Worm (Caenorhabditis elegans) whole organism, late embryonic: ENCODE results near the gene Y62F5A.12.

Experiments
- C08G9.2 ChIP-seq: sonication (generic microtip); optimal IDR thresholded peaks from 2 replicates; lab custom pipeline; 2016; ENCODE audit warnings: mild to moderate bottlenecking, missing genetic modification characterization, moderate library complexity, missing compliant biosample characterization
- F13H6.1 ChIP-seq: sonication (generic microtip); optimal IDR thresholded peaks from 2 replicates; lab custom pipeline; 2016; ENCODE audit warnings: missing genetic modification characterization, missing compliant biosample characterization
- K02D7.2 ChIP-seq: sonication (generic microtip); optimal IDR thresholded peaks from 2 replicates; lab custom pipeline; 2017; ENCODE audit warnings: mild to moderate bottlenecking, missing genetic modification characterization, missing compliant biosample characterization
- K09A11.1 ChIP-seq: sonication (generic microtip); optimal IDR thresholded peaks from 2 replicates; lab custom pipeline; 2017; ENCODE audit warnings: antibody characterized with exemption, mild to moderate bottlenecking, missing genetic modification characterization, missing compliant biosample characterization; ENCODE audit not compliant: insufficient read depth
- Y22D7AL.16 ChIP-seq: sonication (generic microtip); optimal IDR thresholded peaks from 2 replicates; lab custom pipeline; 2016; ENCODE audit warnings: missing genetic modification characterization, missing compliant biosample characterization
- ahr-1 ChIP-seq: sonication (generic microtip); optimal IDR thresholded peaks from 2 replicates; lab custom pipeline; 2016; ENCODE audit warnings: missing genetic modification characterization, missing compliant biosample characterization
- ceh-18 ChIP-seq: sonication (generic microtip); optimal IDR thresholded peaks from 2 replicates; lab custom pipeline; 2016; ENCODE audit warnings: missing genetic modification characterization, missing compliant biosample characterization
- ceh-19 ChIP-seq: fragments of 200-800 bp; sonication (Bioruptor generic); optimal IDR thresholded peaks from 2 replicates; lab custom pipeline; 2018; ENCODE audit warnings: mild to moderate bottlenecking, missing genetic modification characterization, missing compliant biosample characterization
- ceh-2 ChIP-seq: sonication (generic microtip); optimal IDR thresholded peaks from 2 replicates; lab custom pipeline; 2016; ENCODE audit warnings: missing genotype, missing genetic modification characterization, missing compliant biosample characterization
- ceh-22 ChIP-seq: sonication (generic microtip); optimal IDR thresholded peaks from 2 replicates; lab custom pipeline; 2017; ENCODE audit warnings: missing biosample characterization, missing genetic modification characterization
- ceh-24 ChIP-seq: sonication (generic microtip); optimal IDR thresholded peaks from 2 replicates; lab custom pipeline; 2016; ENCODE audit warnings: mild to moderate bottlenecking, missing genetic modification characterization, missing compliant biosample characterization
- ceh-31 ChIP-seq: sonication (generic microtip); optimal IDR thresholded peaks from 2 replicates; lab custom pipeline; 2016; ENCODE audit warnings: missing genetic modification characterization, missing compliant biosample characterization
- ceh-45 ChIP-seq: fragments of 200-800 bp; sonication (Bioruptor generic); IDR thresholded peaks from 2 replicates; pipeline ENCODE4 v1.3.6; 2022; ENCODE audit warnings: missing genetic modification reagents, missing genetic modification characterization, missing compliant biosample characterization
- dmd-4 ChIP-seq: sonication (generic microtip); optimal IDR thresholded peaks from 2 replicates; lab custom pipeline; 2016; ENCODE audit warnings: borderline replicate concordance, missing genetic modification characterization, missing compliant biosample characterization
- dve-1 ChIP-seq: sonication (generic microtip); optimal IDR thresholded peaks from 2 replicates; lab custom pipeline; 2017; ENCODE audit warnings: antibody characterized with exemption, mild to moderate bottlenecking, missing genetic modification characterization, missing compliant biosample characterization
- elt-2 ChIP-seq: sonication (generic microtip); optimal IDR thresholded peaks from 2 replicates; lab custom pipeline; 2016; ENCODE audit warnings: missing genetic modification reagents, missing genetic modification characterization, missing compliant biosample characterization
- fax-1 ChIP-seq: sonication (generic microtip); optimal IDR thresholded peaks from 2 replicates; lab custom pipeline; 2016; ENCODE audit warnings: missing genotype, missing genetic modification characterization, missing compliant biosample characterization
- hlh-15 ChIP-seq: sonication (generic microtip); optimal IDR thresholded peaks from 2 replicates; lab custom pipeline; 2016; ENCODE audit warnings: missing genetic modification characterization, missing compliant biosample characterization
- hlh-30 ChIP-seq: sonication (generic microtip); optimal IDR thresholded peaks from 2 replicates; lab custom pipeline; 2017; ENCODE audit warnings: antibody characterized with exemption, missing genetic modification characterization, missing compliant biosample characterization; ENCODE audit not compliant: insufficient read depth
- hlh-8 ChIP-seq: sonication (generic microtip); optimal IDR thresholded peaks from 2 replicates; lab custom pipeline; 2016; ENCODE audit warnings: missing genotype, missing genetic modification characterization, missing compliant biosample characterization
- lim-6 ChIP-seq: sonication (generic microtip); optimal IDR thresholded peaks from 2 replicates; lab custom pipeline; 2016; ENCODE audit warnings: missing genetic modification characterization, missing compliant biosample characterization
- lin-11 ChIP-seq: fragments of 200-800 bp; sonication (Bioruptor generic); optimal IDR thresholded peaks from 2 replicates; lab custom pipeline; 2018; ENCODE audit warnings: mild to moderate bottlenecking, missing genetic modification characterization, missing compliant biosample characterization
- madf-2 ChIP-seq: sonication (generic microtip); optimal IDR thresholded peaks from 2 replicates; lab custom pipeline; 2017; ENCODE audit warnings: missing genetic modification characterization, missing compliant biosample characterization
- mec-3 ChIP-seq: sonication (generic microtip); optimal IDR thresholded peaks from 2 replicates; lab custom pipeline; 2016; ENCODE audit warnings: borderline replicate concordance, missing genetic modification characterization, missing compliant biosample characterization
- nhr-232 ChIP-seq: sonication (generic microtip); optimal IDR thresholded peaks from 2 replicates; lab custom pipeline; 2016; ENCODE audit warnings: missing genetic modification characterization, missing compliant biosample characterization
- npax-4 ChIP-seq: sonication (generic microtip); optimal IDR thresholded peaks from 2 replicates; lab custom pipeline; 2016; ENCODE audit warnings: missing genetic modification characterization, missing compliant biosample characterization
- pat-9 ChIP-seq: fragments of 200-800 bp; sonication (Bioruptor generic); optimal IDR thresholded peaks from 2 replicates; lab custom pipeline; 2018; ENCODE audit warnings: mild to moderate bottlenecking, missing genetic modification characterization, moderate library complexity, missing compliant biosample characterization
- pha-4 ChIP-seq: fragments of 150-350 bp; optimal IDR thresholded peaks from 2 replicates; lab custom pipeline; 2018; ENCODE audit warnings: missing biosample characterization, missing genetic modification reagents, missing genetic modification characterization
- pqm-1 ChIP-seq: sonication (generic microtip); optimal IDR thresholded peaks from 2 replicates; lab custom pipeline; 2016; ENCODE audit warnings: missing genetic modification characterization, missing compliant biosample characterization
- pros-1 ChIP-seq: fragments of 150-350 bp; optimal IDR thresholded peaks from 2 replicates; lab custom pipeline; 2014; ENCODE audit warnings: missing biosample characterization, missing genetic modification reagents, missing genetic modification characterization
- ref-2 ChIP-seq: sonication (generic microtip); optimal IDR thresholded peaks from 2 replicates; lab custom pipeline; 2016; ENCODE audit warnings: missing genetic modification characterization, missing compliant biosample characterization
- rnt-1 ChIP-seq: sonication (generic microtip); optimal IDR thresholded peaks from 2 replicates; lab custom pipeline; 2016; ENCODE audit warnings: missing genetic modification characterization, missing compliant biosample characterization
- sox-2 ChIP-seq: fragments of 200-800 bp; sonication (Bioruptor generic); IDR thresholded peaks from 2 replicates; pipeline ENCODE4 v1.3.6; 2022; ENCODE audit warnings: missing genetic modification reagents, missing genetic modification characterization, missing compliant biosample characterization
- sox-4 ChIP-seq: sonication (generic microtip); optimal IDR thresholded peaks from 2 replicates; lab custom pipeline; 2017; ENCODE audit warnings: mild to moderate bottlenecking, missing genetic modification characterization, inconsistent platforms, missing compliant biosample characterization
- tbx-2 ChIP-seq: sonication (generic microtip); optimal IDR thresholded peaks from 2 replicates; lab custom pipeline; 2016; ENCODE audit warnings: missing genetic modification characterization, missing compliant biosample characterization
- tbx-7 ChIP-seq: sonication (generic microtip); optimal IDR thresholded peaks from 2 replicates; lab custom pipeline; 2016; ENCODE audit warnings: missing genotype, missing genetic modification characterization, missing compliant biosample characterization
- ttx-3 ChIP-seq: sonication (generic microtip); optimal IDR thresholded peaks from 2 replicates; lab custom pipeline; 2016; ENCODE audit warnings: missing genetic modification reagents, missing genetic modification characterization, missing compliant biosample characterization
- unc-3 ChIP-seq, 2 experiments: fragments of 200-800 bp in 1 of 2; sonication (Bioruptor generic) in 1 of 2; sonication (generic microtip) in 1 of 2; conservative IDR thresholded peaks in 1 of 2; optimal IDR thresholded peaks in 1 of 2; 2 replicates each; pipeline versions ENCODE4 v1.3.6 to Lab custom; 2016 to 2022; ENCODE audit warnings: missing compliant biosample characterization in 2 of 2, missing genetic modification characterization in 2 of 2, missing genetic modification reagents in 1 of 2
- unc-42 ChIP-seq: sonication (generic microtip); optimal IDR thresholded peaks from 2 replicates; lab custom pipeline; 2016; ENCODE audit warnings: missing genotype, missing genetic modification characterization, missing compliant biosample characterization
- unc-55 ChIP-seq: sonication (generic microtip); optimal IDR thresholded peaks from 2 replicates; lab custom pipeline; 2017; ENCODE audit warnings: missing biosample characterization, missing genetic modification reagents, missing genetic modification characterization
- zip-5 ChIP-seq: sonication (generic microtip); optimal IDR thresholded peaks from 2 replicates; lab custom pipeline; 2016; ENCODE audit warnings: missing genetic modification characterization, missing compliant biosample characterization
- ztf-16 ChIP-seq: sonication (generic microtip); optimal IDR thresholded peaks from 2 replicates; lab custom pipeline; 2017; ENCODE audit warnings: missing genetic modification characterization, missing compliant biosample characterization

The Y62F5A.12 gene

DNA sequence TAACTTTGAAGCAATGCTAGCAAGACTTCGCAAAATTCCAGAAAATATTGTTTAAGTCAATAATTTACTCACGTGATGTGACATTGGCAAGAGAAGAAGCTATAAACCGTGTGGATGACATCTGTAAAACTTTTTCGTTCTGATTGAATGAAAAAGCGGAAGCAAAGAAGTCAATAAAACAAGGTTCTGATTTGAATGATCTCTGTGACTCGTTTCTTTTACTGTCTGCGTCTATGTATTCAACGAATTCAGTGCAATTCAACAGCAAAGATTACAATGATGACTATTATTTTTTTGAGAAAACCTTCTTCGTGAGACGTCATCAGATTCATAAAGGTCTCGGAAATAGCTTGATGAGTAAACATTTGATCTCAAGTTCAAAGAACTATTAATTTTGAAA is 41.4 kb downstream of the Y62F5A.12 start, which contains the start of gene hacl-1:
Gene hacl-1 (minus strand): TSS at position 121 of the 400 bp plus-strand sequence.
- TF ChIP-seq elt-2 (tag; lab: Kevin White, UChicago) (peak; percentile 27), ceh-2 (tag; lab: Kevin White, UChicago) (no peak)
- TF ChIP-seq, all 69 proteins: peak for 1

DNA sequence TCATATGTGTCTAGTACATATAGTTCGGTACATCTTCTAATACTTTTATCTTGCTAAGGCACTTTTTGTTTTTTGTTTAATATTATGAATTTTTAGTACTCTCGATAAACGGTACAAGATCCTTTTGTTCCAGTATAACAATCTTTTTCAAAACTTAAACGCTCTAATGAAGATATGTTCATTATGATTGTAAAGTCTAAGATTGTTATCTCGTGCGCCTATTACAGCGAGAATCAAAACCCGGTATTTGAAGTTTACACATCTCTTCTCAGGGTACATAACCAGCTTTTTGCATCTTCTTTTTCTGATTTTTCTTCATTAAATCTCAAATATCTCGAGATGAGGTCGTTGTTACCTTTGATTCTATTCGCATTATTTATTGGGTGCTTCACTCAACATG is 46.3 kb downstream of the Y62F5A.12 start, which contains the start of gene B0334.13:
Gene B0334.13 (plus strand): TSS at position 301 of the 400 bp plus-strand sequence.
- TF ChIP-seq K09A11.1 = no peak
- no peak for TF ChIP-seq ceh-22
- TF ChIP-seq ahr-1 (tag; lab: Kevin White, UChicago) = no peak
- TF ChIP-seq ceh-24 (tag; lab: Kevin White, UChicago) = no peak
- no peak for TF ChIP-seq nhr-232 (tag; lab: Kevin White, UChicago)
- no peak for TF ChIP-seq ttx-3
- TF ChIP-seq dmd-4 (tag; lab: Kevin White, UChicago) = no peak
- TF ChIP-seq hlh-30 (tag; lab: Kevin White, UChicago) = no peak
- no peak for TF ChIP-seq lin-11 (tag; lab: Kevin White, UChicago)
- TF ChIP-seq C08G9.2 (tag; lab: Kevin White, UChicago) = no peak
- no peak for TF ChIP-seq tbx-7
- no peak for TF ChIP-seq F13H6.1

DNA sequence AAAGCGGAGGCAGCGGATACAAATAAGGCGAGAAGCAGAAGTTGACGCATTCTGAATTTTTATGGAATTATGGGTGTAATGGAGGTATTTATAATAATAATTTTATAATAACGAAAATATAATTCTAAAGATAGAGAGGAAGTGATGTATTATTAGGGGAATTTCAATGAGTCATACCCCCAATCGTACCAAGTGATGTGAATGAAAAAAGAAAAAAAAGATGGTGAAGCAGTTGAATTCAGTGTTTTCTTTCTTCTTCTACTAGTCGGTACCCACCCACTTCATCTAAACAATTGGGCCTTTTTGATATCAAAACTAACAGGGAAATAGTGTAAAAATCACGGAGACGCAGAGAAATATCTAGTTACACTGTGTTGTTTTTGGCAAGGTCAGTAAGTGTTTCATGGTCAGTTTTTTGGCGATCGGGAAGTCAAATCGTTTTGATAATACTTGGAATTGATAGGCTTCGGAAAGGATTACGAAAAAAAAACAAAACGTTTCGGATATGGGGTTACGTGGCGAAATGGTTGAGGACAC is 47.5 kb downstream of the Y62F5A.12 start, which contains the start of gene ttr-18:
Gene ttr-18 (minus strand): TSS at position 51 of the 537 bp plus-strand sequence.
- TF ChIP-seq lin-11 (tag; lab: Kevin White, UChicago) = no peak
- TF ChIP-seq Y22D7AL.16 (tag; lab: Kevin White, UChicago) = no peak
- TF ChIP-seq sox-4 (tag; lab: Kevin White, UChicago) = no peak
- no peak for TF ChIP-seq ceh-31
- no peak for TF ChIP-seq F13H6.1

DNA sequence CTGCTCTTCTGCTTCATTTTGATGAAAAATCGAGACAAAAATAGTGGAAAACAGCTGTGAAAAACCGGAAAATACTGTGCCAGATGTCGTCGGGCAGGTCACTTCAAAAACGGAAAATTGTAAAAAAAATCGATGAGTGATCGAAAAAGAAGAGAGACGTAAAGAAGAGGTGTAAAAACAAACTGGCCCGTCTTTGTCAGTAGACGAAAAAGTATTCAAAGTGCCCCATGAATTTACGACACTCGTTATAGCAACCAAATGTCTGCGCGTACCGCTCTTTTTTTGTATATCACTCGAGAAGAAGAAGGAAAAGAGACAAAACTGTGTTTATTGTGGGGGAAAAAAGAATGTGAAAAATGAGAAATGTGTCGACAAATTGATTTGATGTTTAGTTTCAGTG is 49.1 kb downstream of the Y62F5A.12 start, which contains the start of gene twk-5:
Gene twk-5 (minus strand): TSS at position 101 of the 400 bp plus-strand sequence.
- TF ChIP-seq hlh-15 (tag; lab: Kevin White, UChicago) = no peak

DNA sequence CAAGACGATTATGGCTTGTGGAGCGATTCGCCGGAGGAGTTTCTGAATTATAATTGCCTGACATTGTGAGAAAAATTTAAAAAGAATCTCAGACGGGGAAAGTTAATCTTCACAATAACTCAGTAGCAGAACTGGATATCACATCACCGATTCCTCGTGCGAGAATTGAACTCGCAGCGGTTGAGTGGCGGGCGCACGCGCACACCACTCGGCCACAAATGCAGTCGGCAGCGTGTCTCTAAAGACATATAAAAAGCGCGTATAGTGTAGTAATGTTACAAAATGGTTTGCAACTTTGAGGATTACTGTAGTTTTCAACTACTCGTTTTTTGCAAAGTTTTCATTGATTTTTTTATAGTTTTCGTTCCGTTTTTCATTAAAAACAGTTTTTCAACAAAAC is 49.7 kb downstream of the Y62F5A.12 start:
- TF ChIP-seq ttx-3 = peak; percentile 96
- TF ChIP-seq pqm-1 (tag; lab: Kevin White, UChicago) = peak; percentile 83
- TF ChIP-seq unc-55 (GFP tag; lab: Kevin White, UChicago) = no peak
- TF ChIP-seq pat-9 (tag; lab: Kevin White, UChicago) = peak; percentile 97
- TF ChIP-seq dve-1 (tag; lab: Kevin White, UChicago) = peak; percentile 88
- peak; percentile 95 for TF ChIP-seq madf-2 (tag; lab: Kevin White, UChicago)
- TF ChIP-seq pha-4 = no peak
- TF ChIP-seq K02D7.2 (tag; lab: Kevin White, UChicago) = peak; percentile 96
- TF ChIP-seq mec-3 (tag; lab: Kevin White, UChicago) = peak; percentile 87
- TF ChIP-seq sox-4 (tag; lab: Kevin White, UChicago) = peak; percentile 97
- TF ChIP-seq pros-1 (tag; lab: Kevin White, UChicago) = no peak
- peak; percentile 91 for TF ChIP-seq ceh-18
- peak; percentile 37 for TF ChIP-seq rnt-1 (tag; lab: Kevin White, UChicago)
- TF ChIP-seq npax-4 (tag; lab: Kevin White, UChicago) = peak; percentile 95
- TF ChIP-seq unc-42 (tag; lab: Kevin White, UChicago) = peak; percentile 70
- peak; percentile 95 for TF ChIP-seq ceh-45 (GFP tag; lab: Robert Waterston, UW)
- TF ChIP-seq zip-5 (tag; lab: Kevin White, UChicago) = peak; percentile 84
- TF ChIP-seq hlh-8 (tag; lab: Kevin White, UChicago) = peak; percentile 88
- TF ChIP-seq unc-3 (GFP tag; conservative IDR thresholded peaks at IDR 0.05; lab: Robert Waterston, UW) = peak; percentile 91
- peak; percentile 92 for TF ChIP-seq unc-3 (tag; optimal IDR thresholded peaks at IDR 0.05; lab: Kevin White, UChicago)
- peak; percentile 84 for TF ChIP-seq K09A11.1
- peak; percentile 85 for TF ChIP-seq ceh-31
- TF ChIP-seq ceh-19 (GFP tag; lab: Kevin White, UChicago) = peak; percentile 96
- peak; percentile 95 for TF ChIP-seq tbx-2 (tag; lab: Kevin White, UChicago)
- TF ChIP-seq fax-1 (tag; lab: Kevin White, UChicago) = peak; percentile 93
- peak; percentile 86 for TF ChIP-seq ceh-2 (tag; lab: Kevin White, UChicago)
- TF ChIP-seq lim-6 (tag; lab: Kevin White, UChicago) = peak; percentile 76
- TF ChIP-seq ztf-16 (tag; lab: Kevin White, UChicago) = peak; percentile 95
- peak; percentile 96 for TF ChIP-seq ref-2 (tag; lab: Kevin White, UChicago)
- TF ChIP-seq sox-2 = peak; percentile 87
- TF ChIP-seq elt-2 (tag; lab: Kevin White, UChicago) = peak; percentile 98
- TF ChIP-seq nhr-232 (tag; lab: Kevin White, UChicago) = peak; percentile 94
